Fruit fly (Drosophila melanogaster): ENCODE results near the gene SWIP.

SWIP gene

dm6 chrX:16296423-16297292 lies 16.9 kb upstream of the SWIP start, which contains the start of gene CG3632 (continued):
- TF ChIP-seq gem (tag; optimal IDR thresholded peaks at IDR 0.05) (no peak), inv (GFP tag; IDR thresholded peaks at IDR 0.05; ENCODE audit: partially characterized antibody) (peak; percentile 68; the same call in 1 of the 2 replicates), Mrtf (GFP tag; IDR thresholded peaks at IDR 0.05) (no peak), CG1647 (GFP tag; optimal IDR thresholded peaks at IDR 0.05) (peak; percentile 28), hb (GFP tag; IDR thresholded peaks at IDR 0.05; ENCODE audit: partially characterized antibody) (peak; percentile 85), Awh (GFP tag; IDR thresholded peaks at IDR 0.05) (no peak), CHES-1-like (GFP tag; optimal IDR thresholded peaks at IDR 0.05) (peak; percentile 39), row (GFP tag; IDR thresholded peaks at IDR 0.05) (peak; percentile 46), CG2199 (GFP tag; IDR thresholded peaks at IDR 0.05) (0 out of 3 replicates have a peak, but pooled peaks have one; percentile 66), danr (GFP tag; IDR thresholded peaks at IDR 0.05) (no peak), Doc2 (GFP tag; IDR thresholded peaks at IDR 0.05) (no peak)

dm6 chrX:16297618-16298017 lies 15.9 kb upstream of the SWIP start, which contains the start of gene ERp44:
Gene ERp44, minus strand, starts transcription at chrX:16297718.
- no peak for TF ChIP-seq CG8290 (GFP tag; optimal IDR thresholded peaks at IDR 0.05)
- TF ChIP-seq CG8290 (tag; optimal IDR thresholded peaks at IDR 0.05) = no peak
- TF ChIP-seq CG15011 (GFP tag; optimal IDR thresholded peaks at IDR 0.05) = no peak
- no peak for TF ChIP-seq Awh (GFP tag; IDR thresholded peaks at IDR 0.05)

dm6 chrX:16303636-16304035 lies 9.9 kb upstream of the SWIP start, which contains the start of gene CG3679:
Gene CG3679, plus strand, starts transcription at chrX:16303870.
- TF ChIP-seq Aef1 (GFP tag; IDR thresholded peaks at IDR 0.05) (no peak), unc-4 (GFP tag; IDR thresholded peaks at IDR 0.05; ENCODE audit: partially characterized antibody) (peak; percentile 62; the same call in 1 of the 2 replicates), zen (tag; optimal IDR thresholded peaks at IDR 0.05) (no peak), MESR4 (GFP tag; optimal IDR thresholded peaks at IDR 0.05) (no peak), Doc3 (GFP tag; IDR thresholded peaks at IDR 0.05; ENCODE audit: partially characterized antibody) (peak; percentile 58; the same call in 2 of the 3 replicates), Antp (GFP tag; optimal IDR thresholded peaks at IDR 0.05) (no peak), croc (GFP tag; conservative IDR thresholded peaks at IDR 0.05) (no peak), CG3281 (GFP tag; optimal IDR thresholded peaks at IDR 0.05) (no peak), MBD-R2 (GFP tag; IDR thresholded peaks at IDR 0.05) (no peak), Adf1 (GFP tag; IDR thresholded peaks at IDR 0.05) (no peak), Bgb (GFP tag; IDR thresholded peaks at IDR 0.05; ENCODE audit: partially characterized antibody) (peak; percentile 78), sc (optimal IDR thresholded peaks at IDR 0.05) (no peak), sc (GFP tag; optimal IDR thresholded peaks at IDR 0.05) (no peak), chinmo (GFP tag; IDR thresholded peaks at IDR 0.05; ENCODE audit: partially characterized antibody) (0 out of 4 replicates have a peak, but pooled peaks have one; percentile 39), CG7357 (GFP tag; IDR thresholded peaks at IDR 0.05) (peak; percentile 87), pita (GFP tag; optimal IDR thresholded peaks at IDR 0.05) (no peak), HHEX (GFP tag; optimal IDR thresholded peaks at IDR 0.05) (no peak), CG3995 (GFP tag; optimal IDR thresholded peaks at IDR 0.05) (peak; percentile 92), Lim3 (GFP tag; IDR thresholded peaks at IDR 0.05) (no peak), CG17802 (tag; optimal IDR thresholded peaks at IDR 0.05) (peak; percentile 34), sens-2 (GFP tag; IDR thresholded peaks at IDR 0.05) (no peak), CG17612 (GFP tag; IDR thresholded peaks at IDR 0.05) (no peak), CG8765 (GFP tag; IDR thresholded peaks at IDR 0.05) (no peak), ATbp (GFP tag; optimal IDR thresholded peaks at IDR 0.05) (no peak), bcd (GFP tag; optimal IDR thresholded peaks at IDR 0.05) (no peak), CG17186 (GFP tag; optimal IDR thresholded peaks at IDR 0.05) (no peak), Opbp (GFP tag; IDR thresholded peaks at IDR 0.05; ENCODE audit: partially characterized antibody) (peak; percentile 63; the same call in 2 of the 3 replicates), CG32767 (GFP tag; IDR thresholded peaks at IDR 0.05) (0 out of 2 replicates have a peak, but pooled peaks have one; percentile 19), CG10267 (tag; optimal IDR thresholded peaks at IDR 0.05) (peak; percentile 29), sd (tag; optimal IDR thresholded peaks at IDR 0.05) (no peak), CG10147 (GFP tag; optimal IDR thresholded peaks at IDR 0.05) (no peak), HLH3B (GFP tag; IDR thresholded peaks at IDR 0.05) (no peak)
